Worm (Caenorhabditis elegans) whole organism, mixed stage, embryonic: ENCODE results near the gene str-175.

ENCODE experiments used
- M03D4.4 ChIP-seq: sonication (generic microtip); optimal IDR thresholded peaks from 2 replicates; lab custom pipeline; 2017; ENCODE audit warnings: mild to moderate bottlenecking, missing genetic modification characterization, missing compliant biosample characterization
- bed-3 ChIP-seq: fragments of 200-800 bp; sonication (Bioruptor generic); optimal IDR thresholded peaks from 3 replicates; lab custom pipeline; 2018; ENCODE audit warnings: mild to moderate bottlenecking, missing genetic modification characterization, moderate library complexity, missing compliant biosample characterization
- blmp-1 ChIP-seq: fragments of 150-350 bp; optimal IDR thresholded peaks from 2 replicates; lab custom pipeline; 2014; ENCODE audit warnings: missing biosample characterization, missing genetic modification characterization
- ceh-39 ChIP-seq: fragments of 150-350 bp; optimal IDR thresholded peaks from 2 replicates; lab custom pipeline; 2014; ENCODE audit warnings: missing biosample characterization, missing genetic modification characterization
- ceh-83 ChIP-seq: fragments of 200-800 bp; sonication (Bioruptor generic); optimal IDR thresholded peaks from 2 replicates; lab custom pipeline; 2018; ENCODE audit warnings: mild to moderate bottlenecking, missing genetic modification characterization, missing compliant biosample characterization
- cnd-1 ChIP-seq: fragments of 200-800 bp; sonication (Bioruptor generic); optimal IDR thresholded peaks from 2 replicates; lab custom pipeline; 2018; ENCODE audit warnings: mild to moderate bottlenecking, missing genetic modification characterization, missing compliant biosample characterization
- drap-1 ChIP-seq: fragments of 200-800 bp; sonication (Bioruptor generic); optimal IDR thresholded peaks from 3 replicates; lab custom pipeline; 2018; ENCODE audit warnings: mild to moderate bottlenecking, missing genetic modification characterization, missing compliant biosample characterization
- elt-1 ChIP-seq: sonication (generic microtip); optimal IDR thresholded peaks from 2 replicates; lab custom pipeline; 2017; ENCODE audit warnings: missing genetic modification characterization, mild to moderate bottlenecking, missing compliant biosample characterization, antibody characterized with exemption, moderate library complexity, borderline replicate concordance; ENCODE audit not compliant: insufficient read depth
- elt-3 ChIP-seq: fragments of 150-350 bp; optimal IDR thresholded peaks from 2 replicates; lab custom pipeline; 2014; ENCODE audit warnings: missing biosample characterization, missing genetic modification characterization
- flh-1 ChIP-seq: fragments of 200-800 bp; sonication (Bioruptor generic); optimal IDR thresholded peaks from 2 replicates; lab custom pipeline; 2018; ENCODE audit warnings: mild to moderate bottlenecking, missing genetic modification characterization, moderate library complexity, missing compliant biosample characterization
- ham-2 ChIP-seq: fragments of 200-800 bp; sonication (Bioruptor generic); optimal IDR thresholded peaks from 2 replicates; lab custom pipeline; 2018; ENCODE audit warnings: mild to moderate bottlenecking, missing genetic modification characterization, missing compliant biosample characterization
- hlh-1 ChIP-seq: fragments of 150-350 bp; optimal IDR thresholded peaks from 2 replicates; lab custom pipeline; 2014; ENCODE audit warnings: missing biosample characterization, missing genetic modification reagents, missing genetic modification characterization
- lin-13 ChIP-seq: fragments of 150-350 bp; optimal IDR thresholded peaks from 2 replicates; lab custom pipeline; 2014; ENCODE audit warnings: missing biosample characterization, missing genetic modification characterization
- lsy-2 ChIP-seq: fragments of 150-350 bp; optimal IDR thresholded peaks from 2 replicates; lab custom pipeline; 2014; ENCODE audit warnings: missing biosample characterization, missing genetic modification characterization
- mep-1 ChIP-seq: fragments of 150-350 bp; optimal IDR thresholded peaks from 2 replicates; lab custom pipeline; 2017; ENCODE audit warnings: missing biosample characterization, missing genetic modification reagents, missing genetic modification characterization, inconsistent platforms
- mls-2 ChIP-seq: sonication (generic microtip); optimal IDR thresholded peaks from 2 replicates; lab custom pipeline; 2016; ENCODE audit warnings: mild to moderate bottlenecking, missing genetic modification characterization, moderate library complexity, missing compliant biosample characterization
- nhr-12 ChIP-seq: fragments of 150-350 bp; optimal IDR thresholded peaks from 2 replicates; lab custom pipeline; 2014; ENCODE audit warnings: missing biosample characterization, missing genetic modification characterization
- nhr-237 ChIP-seq: fragments of 150-350 bp; optimal IDR thresholded peaks from 2 replicates; lab custom pipeline; 2014; ENCODE audit warnings: missing biosample characterization, missing genetic modification characterization
- nhr-28 ChIP-seq: fragments of 150-350 bp; optimal IDR thresholded peaks from 2 replicates; lab custom pipeline; 2014; ENCODE audit warnings: missing biosample characterization, missing genetic modification characterization
- nhr-76 ChIP-seq: sonication (generic microtip); optimal IDR thresholded peaks from 2 replicates; lab custom pipeline; 2017; ENCODE audit warnings: missing biosample characterization, missing genetic modification characterization
- pha-4 ChIP-seq: fragments of 150-350 bp; optimal IDR thresholded peaks from 2 replicates; lab custom pipeline; 2018; ENCODE audit warnings: missing biosample characterization, missing genetic modification reagents, missing genetic modification characterization
- sem-2 ChIP-seq: fragments of 200-800 bp; sonication (Bioruptor generic); optimal IDR thresholded peaks from 2 replicates; lab custom pipeline; 2018; ENCODE audit warnings: mild to moderate bottlenecking, missing genetic modification characterization, missing compliant biosample characterization
- snpc-4 ChIP-seq: fragments of 150-350 bp; optimal IDR thresholded peaks from 2 replicates; lab custom pipeline; 2014; ENCODE audit warnings: missing biosample characterization, missing genetic modification characterization
- tbx-8 ChIP-seq: fragments of 200-800 bp; sonication (Bioruptor generic); optimal IDR thresholded peaks from 2 replicates; lab custom pipeline; 2018; ENCODE audit warnings: mild to moderate bottlenecking, missing genetic modification characterization, moderate library complexity, missing compliant biosample characterization
- unc-120 ChIP-seq: sonication (generic microtip); optimal IDR thresholded peaks from 2 replicates; lab custom pipeline; 2017; ENCODE audit warnings: missing genetic modification characterization, missing compliant biosample characterization; ENCODE audit not compliant: poor library complexity, severe bottlenecking
- unc-39 ChIP-seq: fragments of 150-350 bp; optimal IDR thresholded peaks from 2 replicates; lab custom pipeline; 2014; ENCODE audit warnings: missing biosample characterization, missing genetic modification characterization
- unc-62 ChIP-seq: fragments of 150-350 bp; optimal IDR thresholded peaks from 2 replicates; lab custom pipeline; 2014; ENCODE audit warnings: missing biosample characterization, missing genetic modification reagents, missing genetic modification characterization
- zip-8 ChIP-seq: fragments of 150-350 bp; optimal IDR thresholded peaks from 2 replicates; lab custom pipeline; 2014; ENCODE audit warnings: missing biosample characterization, missing genetic modification characterization

str-175 gene

DNA sequence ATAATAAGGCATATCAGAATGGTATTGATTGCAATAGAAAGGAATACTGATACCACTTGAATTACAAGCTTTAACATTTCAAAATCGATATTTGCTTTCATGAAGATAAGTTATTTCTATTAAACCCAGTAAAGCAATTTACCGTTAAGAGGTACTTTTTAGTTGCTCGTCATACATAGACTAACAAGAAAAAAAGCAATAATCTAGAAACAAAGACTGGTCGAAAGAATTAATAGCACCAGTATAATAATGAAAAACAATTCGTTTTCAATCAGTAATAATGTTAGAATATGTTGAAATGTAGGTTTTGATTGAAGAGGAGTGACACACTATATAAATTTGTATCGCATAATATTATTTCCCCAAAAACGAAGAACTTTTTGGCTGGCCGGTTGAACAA lies at the start of gene str-175:
str-175 (minus strand) TSS at position 101 of the 400 bp plus-strand sequence.
- TF ChIP-seq zip-8 (tag; lab: Kevin White, UChicago) (no peak), lin-13 (tag; lab: Kevin White, UChicago) (no peak), bed-3 (GFP tag; lab: Kevin White, UChicago) (no peak), snpc-4 (no peak), drap-1 (GFP tag; lab: Kevin White, UChicago) (no peak), M03D4.4 (no peak), mls-2 (tag; lab: Kevin White, UChicago) (no peak), nhr-28 (tag; lab: Kevin White, UChicago) (no peak), nhr-237 (tag; lab: Kevin White, UChicago) (no peak), mep-1 (no peak)

- TF ChIP-seq nhr-12 (tag; lab: Kevin White, UChicago) (no peak), unc-120 (tag; lab: Kevin White, UChicago) (no peak)
These were observed 47.3 kb upstream of the str-175 start, which contains the start of gene str-158 for ce11 chrIV:4917774-4918173. Gene str-158 (plus strand): TSS chrIV:4918074.

DNA sequence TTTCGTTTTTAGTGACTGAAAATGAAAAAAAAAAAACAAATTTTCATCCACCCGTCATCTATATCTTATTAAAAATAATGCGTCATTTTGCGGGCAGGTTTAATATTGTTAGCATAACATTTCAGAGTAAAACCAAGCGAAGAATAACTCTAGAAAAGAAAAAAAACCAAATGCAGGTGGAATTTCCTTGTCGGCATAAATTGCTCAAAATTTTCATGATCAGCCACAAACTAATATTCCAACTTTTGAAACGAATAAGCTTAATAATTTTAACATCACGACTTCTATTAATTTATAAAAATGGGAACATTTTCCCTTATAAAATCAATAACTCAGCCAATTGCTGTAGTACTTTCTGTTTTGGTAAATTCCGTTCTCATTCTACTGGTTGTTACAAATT lies 45.2 kb upstream of the str-175 start, which contains the start of gene str-155:
str-155 (plus strand) TSS at position 301 of the 400 bp plus-strand sequence.
- no peak for TF ChIP-seq nhr-237 (tag; lab: Kevin White, UChicago)
- TF ChIP-seq elt-3 (tag; lab: Kevin White, UChicago), result no peak
- no peak for TF ChIP-seq unc-39 (tag; lab: Kevin White, UChicago)
- no peak for TF ChIP-seq zip-8 (tag; lab: Kevin White, UChicago)
- TF ChIP-seq lsy-2 (tag; lab: Kevin White, UChicago), result no peak
- no peak for TF ChIP-seq pha-4 (tag; lab: Kevin White, UChicago)
- TF ChIP-seq M03D4.4, result no peak
- TF ChIP-seq tbx-8, result no peak
- no peak for TF ChIP-seq nhr-76

- TF ChIP-seq ceh-83 (GFP tag; lab: Kevin White, UChicago), result no peak
- TF ChIP-seq zip-8 (tag; lab: Kevin White, UChicago), result no peak
- TF ChIP-seq snpc-4, result no peak
- TF ChIP-seq cnd-1, result no peak
- no peak for TF ChIP-seq bed-3 (GFP tag; lab: Kevin White, UChicago)
- no peak for TF ChIP-seq unc-62 (GFP tag; lab: Kevin White, UChicago)
- no peak for TF ChIP-seq nhr-76
- no peak for TF ChIP-seq nhr-12 (tag; lab: Kevin White, UChicago)
- TF ChIP-seq blmp-1 (tag; lab: Kevin White, UChicago), result no peak
- no peak for TF ChIP-seq nhr-237 (tag; lab: Kevin White, UChicago)
- no peak for TF ChIP-seq flh-1 (GFP tag; lab: Kevin White, UChicago)
- no peak for TF ChIP-seq hlh-1 (tag; lab: Kevin White, UChicago)
- no peak for TF ChIP-seq lsy-2 (tag; lab: Kevin White, UChicago)
- TF ChIP-seq ceh-39 (tag; lab: Kevin White, UChicago), result no peak
- no peak for TF ChIP-seq elt-3 (tag; lab: Kevin White, UChicago)
These were observed 42.6 kb upstream of the str-175 start, which contains the start of gene str-156 for ce11 chrIV:4913090-4913489. Gene str-156 (plus strand): TSS chrIV:4913390.

- TF ChIP-seq ceh-83 (GFP tag; lab: Kevin White, UChicago), result no peak
- no peak for TF ChIP-seq nhr-76
- no peak for TF ChIP-seq nhr-12 (tag; lab: Kevin White, UChicago)
- TF ChIP-seq lin-13 (tag; lab: Kevin White, UChicago), result no peak
- TF ChIP-seq unc-62 (GFP tag; lab: Kevin White, UChicago), result no peak
- no peak for TF ChIP-seq sem-2 (GFP tag; lab: Kevin White, UChicago)
- no peak for TF ChIP-seq elt-3 (tag; lab: Kevin White, UChicago)
- TF ChIP-seq drap-1 (GFP tag; lab: Kevin White, UChicago), result no peak
- TF ChIP-seq, all 35 proteins: peak for 0
These were observed 38.6 kb upstream of the str-175 start, which contains the start of gene str-159 for ce11 chrIV:4909039-4909438. Gene str-159 (plus strand): TSS chrIV:4909339.

DNA sequence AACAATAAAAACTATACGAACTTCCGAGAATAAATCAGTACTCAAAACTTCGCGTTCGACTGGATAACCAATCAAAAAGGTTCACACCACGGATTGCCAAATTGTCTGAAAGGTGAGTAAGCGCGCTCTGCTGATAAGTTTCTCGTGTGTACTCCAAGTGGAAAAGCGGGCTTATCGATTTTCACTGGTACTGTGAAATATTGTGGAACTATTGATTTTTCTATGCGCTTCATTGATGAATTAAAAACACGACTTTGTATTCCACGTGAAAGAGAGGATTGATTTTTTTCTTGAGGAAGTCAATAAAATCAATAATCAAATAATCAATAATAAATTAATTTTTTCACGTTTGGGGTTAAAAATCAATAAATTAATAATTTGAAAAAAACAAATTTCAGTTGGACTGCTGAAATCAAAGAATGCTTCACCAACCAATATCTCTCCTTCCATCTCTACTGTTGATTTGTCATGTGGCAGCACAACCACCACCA lies 35.2 kb upstream of the str-175 start, which contains the start of gene T08B6.4:
T08B6.4 (plus strand) TSS at position 51 of the 491 bp plus-strand sequence.
- TF ChIP-seq lsy-2 (tag; lab: Kevin White, UChicago) (no peak), snpc-4 (no peak), lin-13 (tag; lab: Kevin White, UChicago) (no peak), elt-1 (no peak), nhr-237 (tag; lab: Kevin White, UChicago) (no peak), nhr-12 (tag; lab: Kevin White, UChicago) (no peak), tbx-8 (no peak), pha-4 (tag; lab: Kevin White, UChicago) (no peak), ham-2 (GFP tag; lab: Kevin White, UChicago) (no peak)
